Worm (Caenorhabditis elegans): Measurements from ENCODE around the gene C44C1.6.

- TF ChIP-seq lsy-2 (tag; optimal IDR thresholded peaks at IDR 0.05) (peak; percentile 24 to 56), tbx-2 (tag; optimal IDR thresholded peaks at IDR 0.05) (peak; percentile 43)
These were observed 4.6 kb upstream of the C44C1.6 start, which contains the start of gene vps-45 for ce11 chrX:974499-975235.
